Worm (Caenorhabditis elegans): Measurements from ENCODE around the gene fbxb-111.

- TF ChIP-seq unc-62 (GFP tag; optimal IDR thresholded peaks at IDR 0.05) (no peak), nhr-76 (tag; optimal IDR thresholded peaks at IDR 0.05) (no peak), pqm-1 (tag; optimal IDR thresholded peaks at IDR 0.05) (no peak)
Observed at ce11 chrII:2762108-2762507, 12.7 kb downstream of the fbxb-111 start, which contains the start of gene fbxb-106.

Measured in whole organism, L3 larva.